Fruit fly (Drosophila melanogaster): ENCODE measurements around the gene CG17159.

CG17159 gene

dm6 chrX:23092531-23092930 lies at the start of gene CG17159:
CG17159 (minus strand) TSS chrX:23092631.
- TF ChIP-seq CG8478 (optimal IDR thresholded peaks at IDR 0.05) (no peak), CTCF (optimal IDR thresholded peaks at IDR 0.05) (no peak)

- TF ChIP-seq CG8478 (optimal IDR thresholded peaks at IDR 0.05): no peak
Measured at dm6 chrX:23105692-23106091, 13.3 kb upstream of the CG17159 start, which contains the start of gene ATbp. ATbp (plus strand) TSS chrX:23106003.

dm6 chrX:23097250-23097649 lies 4.8 kb upstream of the CG17159 start:
- TF ChIP-seq CG8478 (optimal IDR thresholded peaks at IDR 0.05) (no peak), CTCF (optimal IDR thresholded peaks at IDR 0.05) (no peak)

dm6 chrX:23096818-23097129 lies 4.3 kb upstream of the CG17159 start:
- TF ChIP-seq CTCF (optimal IDR thresholded peaks at IDR 0.05) (no peak), CG8478 (optimal IDR thresholded peaks at IDR 0.05) (no peak)

dm6 chrX:23096117-23096817 lies 3.8 kb upstream of the CG17159 start, which contains the start of gene CG17162:
CG17162 (minus strand) TSS chrX:23096735.
- TF ChIP-seq CTCF (optimal IDR thresholded peaks at IDR 0.05): no peak
- no peak for TF ChIP-seq CG8478 (optimal IDR thresholded peaks at IDR 0.05)

- TF ChIP-seq CTCF (optimal IDR thresholded peaks at IDR 0.05): no peak
- no peak for TF ChIP-seq CG8478 (optimal IDR thresholded peaks at IDR 0.05)
Measured at dm6 chrX:23091811-23092210, 620 bp downstream of the CG17159 start.

dm6 chrX:23091289-23091688 lies 1.1 kb downstream of the CG17159 start:
- TF ChIP-seq CTCF (optimal IDR thresholded peaks at IDR 0.05): no peak
- no peak for TF ChIP-seq CG8478 (optimal IDR thresholded peaks at IDR 0.05)

dm6 chrX:23090474-23090873 lies 2.0 kb downstream of the CG17159 start:
- TF ChIP-seq CTCF (optimal IDR thresholded peaks at IDR 0.05): no peak
- no peak for TF ChIP-seq CG8478 (optimal IDR thresholded peaks at IDR 0.05)

dm6 chrX:23089087-23089732 lies 3.2 kb downstream of the CG17159 start:
- TF ChIP-seq CTCF (optimal IDR thresholded peaks at IDR 0.05) (peak; percentile 76 to 77), CG8478 (optimal IDR thresholded peaks at IDR 0.05) (no peak)

dm6 chrX:23084372-23084771 lies 8.1 kb downstream of the CG17159 start, which contains the start of gene CG17169:
CG17169 (plus strand) TSS chrX:23084672.
- TF ChIP-seq CTCF (optimal IDR thresholded peaks at IDR 0.05): no peak

- no peak for TF ChIP-seq CG8478 (optimal IDR thresholded peaks at IDR 0.05)
- no peak for TF ChIP-seq CTCF (optimal IDR thresholded peaks at IDR 0.05)
Measured at dm6 chrX:23082407-23082905, 10.0 kb downstream of the CG17159 start, which contains the start of the genes CG17163 and CG17168. CG17163 (minus strand) TSS chrX:23082709. CG17168 (plus strand) TSS chrX:23082738.

dm6 chrX:23073402-23073801 lies 19.0 kb downstream of the CG17159 start:
- TF ChIP-seq CG8478 (optimal IDR thresholded peaks at IDR 0.05) (no peak), CTCF (optimal IDR thresholded peaks at IDR 0.05) (no peak)

dm6 chrX:23071237-23071688 lies 21.2 kb downstream of the CG17159 start:
- TF ChIP-seq CTCF (optimal IDR thresholded peaks at IDR 0.05) (no peak), CG8478 (optimal IDR thresholded peaks at IDR 0.05) (no peak)

- TF ChIP-seq CG8478 (optimal IDR thresholded peaks at IDR 0.05) (no peak), CTCF (optimal IDR thresholded peaks at IDR 0.05) (peak; percentile 24 to 76)
Measured at dm6 chrX:23067521-23068459, 24.6 kb downstream of the CG17159 start, which contains the start of gene CG17167. CG17167 (plus strand) TSS chrX:23068301.

- TF ChIP-seq CTCF (optimal IDR thresholded peaks at IDR 0.05) (no peak), CG8478 (optimal IDR thresholded peaks at IDR 0.05) (no peak)
Measured at dm6 chrX:23035766-23036165, 56.7 kb downstream of the CG17159 start, which contains the start of gene CG12061. CG12061 (plus strand) TSS chrX:23036066.

All from S2 (cell line).